Worm (Caenorhabditis elegans) whole organism, midembryonic: ENCODE results near the gene Y17G7B.17.

Experiments used
- T22C8.4 ChIP-seq: fragments of 200-800 bp; sonication (Bioruptor generic); IDR thresholded peaks from 2 replicates; pipeline ENCODE4 v1.3.6; 2022; ENCODE audit warnings: missing genetic modification characterization, missing compliant biosample characterization
- cog-1 ChIP-seq: sonication (generic microtip); optimal IDR thresholded peaks from 2 replicates; lab custom pipeline; 2016; ENCODE audit warnings: missing genetic modification characterization, missing compliant biosample characterization
- flt-1 ChIP-seq: fragments of 200-800 bp; sonication (Bioruptor generic); IDR thresholded peaks from 2 replicates; pipeline ENCODE4 v1.3.6; 2022; ENCODE audit warnings: missing genetic modification characterization, missing compliant biosample characterization
- klf-2 ChIP-seq: fragments of 200-800 bp; sonication (Bioruptor generic); conservative IDR thresholded peaks from 2 replicates; pipeline ENCODE4 v1.3.6; 2022; ENCODE audit warnings: missing genetic modification reagents, missing genetic modification characterization, missing compliant biosample characterization
- med-1 ChIP-seq: sonication (generic microtip); optimal IDR thresholded peaks from 2 replicates; lab custom pipeline; 2017; ENCODE audit warnings: missing genetic modification characterization, mild to moderate bottlenecking, missing compliant biosample characterization, antibody characterized with exemption, missing genetic modification reagents; ENCODE audit not compliant: insufficient read depth
- ref-1 ChIP-seq: fragments of 200-800 bp; sonication (Bioruptor generic); conservative IDR thresholded peaks from 2 replicates; pipeline ENCODE4 v1.3.6; 2022; ENCODE audit warnings: missing genetic modification reagents, missing genetic modification characterization, missing compliant biosample characterization
- tab-1 ChIP-seq: fragments of 200-800 bp; sonication (Bioruptor generic); IDR thresholded peaks from 2 replicates; pipeline ENCODE4 v1.3.6; 2022; ENCODE audit warnings: missing genetic modification characterization, missing compliant biosample characterization
- ztf-23 ChIP-seq: fragments of 200-800 bp; sonication (Bioruptor generic); IDR thresholded peaks from 2 replicates; pipeline ENCODE4 v1.3.6; 2022; ENCODE audit warnings: missing genetic modification reagents, missing genetic modification characterization, missing compliant biosample characterization
- ztf-29 ChIP-seq: fragments of 200-800 bp; sonication (Bioruptor generic); IDR thresholded peaks from 2 replicates; pipeline ENCODE4 v1.3.6; 2022; ENCODE audit warnings: missing genetic modification reagents, missing genetic modification characterization, missing compliant biosample characterization

The Y17G7B.17 gene

DNA sequence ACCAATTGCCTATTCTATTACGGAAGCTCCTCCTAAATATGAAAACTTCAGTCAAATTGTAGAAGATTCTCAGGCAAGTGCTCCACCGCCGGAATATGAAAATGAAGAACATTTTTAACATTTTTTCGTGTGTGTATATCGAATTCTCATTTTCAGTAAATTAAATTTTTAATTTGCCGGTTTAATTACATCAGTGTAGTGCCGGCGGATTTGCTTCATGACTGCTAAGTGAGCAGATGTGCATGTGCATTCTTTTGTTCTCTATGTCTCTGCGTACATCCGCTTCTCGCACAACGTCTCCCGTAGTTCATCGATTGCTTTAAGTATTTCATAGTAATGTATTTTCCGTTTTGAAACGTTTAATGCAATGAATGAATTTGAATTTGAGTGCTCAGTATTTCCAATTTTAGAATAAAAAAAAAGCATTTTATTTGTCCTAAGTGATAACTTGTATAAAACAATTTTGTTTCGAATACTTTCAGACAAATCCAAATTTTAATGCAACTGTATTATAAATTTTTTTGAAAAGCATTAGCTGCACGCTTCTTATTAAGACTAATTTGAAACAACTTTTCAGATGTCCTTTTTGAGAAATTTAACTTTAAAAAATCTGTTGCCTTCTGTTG, 32.2 kb downstream of the Y17G7B.17 start, which contains the start of gene Y17G7B.22:
Gene Y17G7B.22 (plus strand): TSS at position 576 of the 626 bp plus-strand sequence.
- TF ChIP-seq tab-1 (GFP tag; lab: Robert Waterston, UW) (no peak), T22C8.4 (no peak), klf-2 (GFP tag; lab: Robert Waterston, UW) (no peak), ref-1 (GFP tag; lab: Robert Waterston, UW) (no peak), ztf-23 (GFP tag; lab: Robert Waterston, UW) (no peak)

ce11 chrII:12064680-12065135, 35.1 kb downstream of the Y17G7B.17 start, which contains the start of gene arrd-8:
TSS of gene arrd-8 (plus strand) at chrII:12065085.
- TF ChIP-seq ztf-29 (GFP tag; lab: Robert Waterston, UW) (no peak), med-1 (GFP tag; lab: Kevin White, UChicago) (no peak), T22C8.4 (no peak), ref-1 (GFP tag; lab: Robert Waterston, UW) (no peak), flt-1 (GFP tag; lab: Robert Waterston, UW) (no peak), ztf-23 (GFP tag; lab: Robert Waterston, UW) (no peak), klf-2 (GFP tag; lab: Robert Waterston, UW) (no peak), cog-1 (tag; lab: Kevin White, UChicago) (no peak), tab-1 (GFP tag; lab: Robert Waterston, UW) (no peak)

DNA sequence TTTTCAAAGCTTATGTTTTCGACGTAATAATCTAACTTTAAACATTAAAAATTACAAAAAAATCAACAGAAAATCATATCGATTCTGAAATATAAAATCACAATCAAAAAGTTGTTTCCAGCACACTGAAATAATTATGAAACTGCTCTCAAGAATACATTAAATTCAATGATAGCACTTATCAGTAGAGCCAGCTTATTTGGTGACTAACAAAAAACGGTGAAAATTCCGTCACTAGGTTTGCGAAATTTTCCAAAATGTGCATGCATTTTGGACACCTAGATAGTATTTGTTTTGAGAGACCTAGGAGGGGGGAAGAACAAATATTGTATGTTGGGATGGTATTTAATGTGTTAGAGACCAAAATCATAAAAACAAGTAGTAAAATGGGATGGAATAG, 36.7 kb downstream of the Y17G7B.17 start:
- TF ChIP-seq flt-1 (GFP tag; lab: Robert Waterston, UW) (no peak), klf-2 (GFP tag; lab: Robert Waterston, UW) (no peak), ztf-29 (GFP tag; lab: Robert Waterston, UW) (no peak), cog-1 (tag; lab: Kevin White, UChicago) (no peak), ztf-23 (GFP tag; lab: Robert Waterston, UW) (no peak)

DNA sequence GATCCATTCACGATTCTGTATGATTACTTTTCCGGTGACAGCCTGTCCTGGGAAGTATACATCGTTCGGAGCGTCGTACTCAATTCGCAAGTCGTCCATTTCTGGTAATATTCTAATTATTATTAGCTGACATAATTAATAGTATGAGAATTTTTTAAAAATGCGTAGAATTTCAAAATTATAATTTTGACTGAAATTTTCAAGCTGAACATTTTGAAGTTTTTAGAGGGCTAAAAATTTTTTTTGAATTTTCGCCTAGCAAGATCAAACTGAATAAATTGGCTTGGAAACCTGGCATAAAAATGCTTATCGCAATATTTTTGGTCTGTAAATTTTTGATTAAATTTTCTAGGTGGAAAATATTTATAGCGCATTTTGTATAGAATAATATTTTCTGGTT, 37.3 kb downstream of the Y17G7B.17 start, which contains the start of gene arrd-7:
Gene arrd-7 (minus strand): TSS at position 101 of the 400 bp plus-strand sequence.
- no peak for TF ChIP-seq ref-1 (GFP tag; lab: Robert Waterston, UW)
- TF ChIP-seq ztf-29 (GFP tag; lab: Robert Waterston, UW) = no peak
- no peak for TF ChIP-seq T22C8.4
- TF ChIP-seq cog-1 (tag; lab: Kevin White, UChicago) = no peak
- no peak for TF ChIP-seq ztf-23 (GFP tag; lab: Robert Waterston, UW)
- TF ChIP-seq klf-2 (GFP tag; lab: Robert Waterston, UW) = no peak
- TF ChIP-seq flt-1 (GFP tag; lab: Robert Waterston, UW) = no peak
- no peak for TF ChIP-seq med-1 (GFP tag; lab: Kevin White, UChicago)
- no peak for TF ChIP-seq tab-1 (GFP tag; lab: Robert Waterston, UW)

DNA sequence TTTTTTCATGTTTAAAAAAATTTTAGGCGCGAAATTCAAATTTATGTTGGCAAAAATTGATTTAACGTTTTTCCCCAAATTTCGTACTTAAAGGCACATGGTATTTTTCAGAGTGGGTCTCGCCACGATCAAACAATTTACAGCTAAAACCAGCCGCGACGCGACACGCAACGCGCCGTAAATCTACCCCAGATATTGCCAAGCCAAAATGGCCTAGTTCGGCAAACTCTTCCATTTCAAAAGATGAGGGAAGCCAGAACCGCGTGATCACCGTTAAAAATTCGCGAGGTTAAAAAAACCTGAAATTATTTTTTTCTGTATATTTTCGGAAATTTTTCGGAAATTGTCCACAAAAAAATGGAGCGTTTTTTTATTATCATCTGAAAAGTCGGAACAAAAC, 39.9 kb downstream of the Y17G7B.17 start:
- TF ChIP-seq med-1 (GFP tag; lab: Kevin White, UChicago) (no peak), flt-1 (GFP tag; lab: Robert Waterston, UW) (no peak), T22C8.4 (no peak), cog-1 (tag; lab: Kevin White, UChicago) (no peak), ref-1 (GFP tag; lab: Robert Waterston, UW) (no peak), ztf-23 (GFP tag; lab: Robert Waterston, UW) (no peak), tab-1 (GFP tag; lab: Robert Waterston, UW) (no peak), ztf-29 (GFP tag; lab: Robert Waterston, UW) (no peak), klf-2 (GFP tag; lab: Robert Waterston, UW) (no peak)

- TF ChIP-seq med-1 (GFP tag; lab: Kevin White, UChicago) (no peak), flt-1 (GFP tag; lab: Robert Waterston, UW) (no peak), ztf-23 (GFP tag; lab: Robert Waterston, UW) (no peak), ztf-29 (GFP tag; lab: Robert Waterston, UW) (no peak), ref-1 (GFP tag; lab: Robert Waterston, UW) (no peak), tab-1 (GFP tag; lab: Robert Waterston, UW) (no peak), T22C8.4 (no peak), cog-1 (tag; lab: Kevin White, UChicago) (no peak), klf-2 (GFP tag; lab: Robert Waterston, UW) (no peak)
These were observed 41.5 kb downstream of the Y17G7B.17 start for ce11 chrII:12058298-12058697.

ce11 chrII:12055408-12056140, 44.2 kb downstream of the Y17G7B.17 start:
- TF ChIP-seq tab-1 (GFP tag; lab: Robert Waterston, UW) (no peak), med-1 (GFP tag; lab: Kevin White, UChicago) (no peak), ztf-29 (GFP tag; lab: Robert Waterston, UW) (no peak), T22C8.4 (no peak), klf-2 (GFP tag; lab: Robert Waterston, UW) (no peak), flt-1 (GFP tag; lab: Robert Waterston, UW) (no peak), cog-1 (tag; lab: Kevin White, UChicago) (no peak), ref-1 (GFP tag; lab: Robert Waterston, UW) (no peak), ztf-23 (GFP tag; lab: Robert Waterston, UW) (no peak)

ce11 chrII:12054558-12054957, 45.2 kb downstream of the Y17G7B.17 start:
- TF ChIP-seq ztf-29 (GFP tag; lab: Robert Waterston, UW) (no peak), flt-1 (GFP tag; lab: Robert Waterston, UW) (no peak), ref-1 (GFP tag; lab: Robert Waterston, UW) (no peak)

DNA sequence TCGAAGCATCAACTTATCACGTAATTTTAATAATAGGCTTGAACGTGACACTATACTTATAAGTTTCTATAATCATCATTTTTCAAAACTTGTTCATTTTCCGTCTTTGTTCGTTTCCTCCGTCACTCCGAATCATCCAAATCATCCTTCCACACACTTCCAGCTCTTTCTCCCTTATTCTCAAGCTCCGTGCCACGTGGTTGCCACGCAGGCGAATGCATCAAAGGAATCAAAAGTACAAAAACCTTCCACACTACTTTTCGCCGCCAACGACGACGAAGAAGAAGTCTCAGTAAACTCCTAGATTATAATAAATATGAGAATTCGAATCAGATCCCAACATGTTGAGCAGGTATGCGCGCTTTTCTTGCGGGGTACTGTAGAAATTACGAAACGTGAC, 45.6 kb downstream of the Y17G7B.17 start:
- TF ChIP-seq cog-1 (tag; lab: Kevin White, UChicago) = no peak
- TF ChIP-seq ztf-23 (GFP tag; lab: Robert Waterston, UW) = no peak
- TF ChIP-seq flt-1 (GFP tag; lab: Robert Waterston, UW) = no peak
- TF ChIP-seq ref-1 (GFP tag; lab: Robert Waterston, UW) = no peak
- TF ChIP-seq ztf-29 (GFP tag; lab: Robert Waterston, UW) = no peak
- TF ChIP-seq klf-2 (GFP tag; lab: Robert Waterston, UW) = no peak
- no peak for TF ChIP-seq T22C8.4
- TF ChIP-seq med-1 (GFP tag; lab: Kevin White, UChicago) = no peak
- TF ChIP-seq tab-1 (GFP tag; lab: Robert Waterston, UW) = no peak
